Fruit fly (Drosophila melanogaster): ENCODE measurements around the gene Art6.

- TF ChIP-seq CG8478 (optimal IDR thresholded peaks at IDR 0.05) = no peak
- no peak for TF ChIP-seq CTCF (optimal IDR thresholded peaks at IDR 0.05)
Measured at dm6 chr3R:13909899-13910298, 35.7 kb downstream of the Art6 start.

Measured in S2 (cell line).